Worm (Caenorhabditis elegans) whole organism, midembryonic: Measurements from ENCODE around the gene F37C4.5.

Source experiments
- T22C8.4 ChIP-seq: fragments of 200-800 bp; sonication (Bioruptor generic); IDR thresholded peaks from 2 replicates; pipeline ENCODE4 v1.3.6; 2022; ENCODE audit warnings: missing genetic modification characterization, missing compliant biosample characterization
- cog-1 ChIP-seq: sonication (generic microtip); optimal IDR thresholded peaks from 2 replicates; lab custom pipeline; 2016; ENCODE audit warnings: missing genetic modification characterization, missing compliant biosample characterization
- flt-1 ChIP-seq: fragments of 200-800 bp; sonication (Bioruptor generic); IDR thresholded peaks from 2 replicates; pipeline ENCODE4 v1.3.6; 2022; ENCODE audit warnings: missing genetic modification characterization, missing compliant biosample characterization
- klf-2 ChIP-seq: fragments of 200-800 bp; sonication (Bioruptor generic); conservative IDR thresholded peaks from 2 replicates; pipeline ENCODE4 v1.3.6; 2022; ENCODE audit warnings: missing genetic modification reagents, missing genetic modification characterization, missing compliant biosample characterization
- med-1 ChIP-seq: sonication (generic microtip); optimal IDR thresholded peaks from 2 replicates; lab custom pipeline; 2017; ENCODE audit warnings: missing genetic modification characterization, mild to moderate bottlenecking, missing compliant biosample characterization, antibody characterized with exemption, missing genetic modification reagents; ENCODE audit not compliant: insufficient read depth
- ref-1 ChIP-seq: fragments of 200-800 bp; sonication (Bioruptor generic); conservative IDR thresholded peaks from 2 replicates; pipeline ENCODE4 v1.3.6; 2022; ENCODE audit warnings: missing genetic modification reagents, missing genetic modification characterization, missing compliant biosample characterization
- tab-1 ChIP-seq: fragments of 200-800 bp; sonication (Bioruptor generic); IDR thresholded peaks from 2 replicates; pipeline ENCODE4 v1.3.6; 2022; ENCODE audit warnings: missing genetic modification characterization, missing compliant biosample characterization
- ztf-23 ChIP-seq: fragments of 200-800 bp; sonication (Bioruptor generic); IDR thresholded peaks from 2 replicates; pipeline ENCODE4 v1.3.6; 2022; ENCODE audit warnings: missing genetic modification reagents, missing genetic modification characterization, missing compliant biosample characterization
- ztf-29 ChIP-seq: fragments of 200-800 bp; sonication (Bioruptor generic); IDR thresholded peaks from 2 replicates; pipeline ENCODE4 v1.3.6; 2022; ENCODE audit warnings: missing genetic modification reagents, missing genetic modification characterization, missing compliant biosample characterization

Gene F37C4.5

DNA sequence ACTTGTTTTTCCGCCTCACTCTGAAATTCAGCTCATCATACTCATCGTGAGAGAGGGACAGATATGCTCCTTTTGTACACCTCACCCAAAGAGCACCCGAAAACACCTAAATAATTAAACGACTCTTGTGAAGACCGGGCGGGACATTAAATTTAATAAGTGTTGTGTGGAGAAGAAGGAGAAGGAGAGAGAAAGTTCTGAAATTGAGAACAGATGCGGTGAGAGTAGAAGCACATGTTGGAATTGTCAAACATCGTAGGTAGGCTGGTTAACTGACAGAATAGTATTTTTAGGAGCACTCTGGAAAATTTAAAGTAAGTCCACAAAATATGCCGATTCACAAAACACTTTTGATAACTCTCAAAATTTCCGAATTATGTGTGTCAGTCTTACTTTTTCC is 20.0 kb downstream of the F37C4.5 start:
- no peak for TF ChIP-seq ztf-29 (GFP tag; lab: Robert Waterston, UW)
- no peak for TF ChIP-seq tab-1 (GFP tag; lab: Robert Waterston, UW)
- TF ChIP-seq cog-1 = no peak
- no peak for TF ChIP-seq klf-2 (GFP tag; lab: Robert Waterston, UW)
- TF ChIP-seq ref-1 = no peak
- no peak for TF ChIP-seq flt-1 (GFP tag; lab: Robert Waterston, UW)

ce11 chrIV:3848985-3849384 is 24.6 kb downstream of the F37C4.5 start:
- no peak for TF ChIP-seq tab-1 (GFP tag; lab: Robert Waterston, UW)
- no peak for TF ChIP-seq flt-1 (GFP tag; lab: Robert Waterston, UW)
- no peak for TF ChIP-seq ztf-23
- TF ChIP-seq med-1 = no peak
- no peak for TF ChIP-seq cog-1
- no peak for TF ChIP-seq klf-2 (GFP tag; lab: Robert Waterston, UW)
- TF ChIP-seq ref-1 = no peak
- TF ChIP-seq T22C8.4 (GFP tag; lab: Robert Waterston, UW) = no peak
- TF ChIP-seq ztf-29 (GFP tag; lab: Robert Waterston, UW) = no peak

DNA sequence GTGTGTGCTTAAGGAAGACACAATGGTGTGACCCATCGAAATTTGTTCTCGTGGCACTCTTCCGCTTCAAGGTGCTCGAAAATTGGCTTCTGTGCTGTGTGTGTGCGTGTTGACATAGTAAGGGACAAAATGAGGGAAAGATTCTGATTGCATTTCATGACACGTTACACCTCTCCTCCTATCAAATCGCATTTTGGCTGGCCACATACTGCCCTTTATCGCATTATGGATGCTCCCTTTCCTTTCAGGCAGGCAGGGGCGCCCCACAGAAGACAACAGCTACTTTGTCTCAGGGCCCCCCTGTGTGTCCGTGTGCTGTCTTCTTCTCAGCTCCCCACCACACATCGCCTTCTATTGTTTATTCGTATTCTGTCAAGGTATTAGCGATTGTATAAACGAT is 26.1 kb downstream of the F37C4.5 start:
- TF ChIP-seq flt-1 (GFP tag; lab: Robert Waterston, UW) = no peak
- TF ChIP-seq T22C8.4 (GFP tag; lab: Robert Waterston, UW) = no peak
- TF ChIP-seq ztf-23 = no peak
- TF ChIP-seq ztf-29 (GFP tag; lab: Robert Waterston, UW) = no peak
- no peak for TF ChIP-seq klf-2 (GFP tag; lab: Robert Waterston, UW)
- no peak for TF ChIP-seq ref-1
- TF ChIP-seq med-1 = no peak

DNA sequence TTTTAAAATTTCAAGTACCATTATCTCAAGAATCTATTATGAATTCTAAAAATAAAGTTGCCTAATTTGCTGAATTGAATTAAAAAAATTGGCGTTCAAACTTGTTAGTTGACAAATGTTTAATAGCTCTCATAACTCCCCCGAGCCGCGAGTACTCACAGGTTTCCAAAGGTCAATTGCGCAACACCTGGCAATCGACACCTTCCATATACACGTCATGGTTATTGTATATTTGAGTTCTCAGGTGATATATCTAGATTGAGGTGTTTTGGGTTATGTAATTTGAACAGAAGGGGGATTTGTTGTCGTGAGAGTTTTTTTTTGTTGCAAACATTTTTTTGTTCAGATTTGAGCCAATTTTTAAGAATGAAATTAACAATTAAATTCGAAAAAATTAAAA is 29.0 kb downstream of the F37C4.5 start:
- TF ChIP-seq flt-1 (GFP tag; lab: Robert Waterston, UW) (no peak), med-1 (no peak), T22C8.4 (GFP tag; lab: Robert Waterston, UW) (no peak), tab-1 (GFP tag; lab: Robert Waterston, UW) (no peak), ref-1 (no peak), ztf-29 (GFP tag; lab: Robert Waterston, UW) (no peak), klf-2 (GFP tag; lab: Robert Waterston, UW) (no peak), cog-1 (no peak), ztf-23 (no peak)

DNA sequence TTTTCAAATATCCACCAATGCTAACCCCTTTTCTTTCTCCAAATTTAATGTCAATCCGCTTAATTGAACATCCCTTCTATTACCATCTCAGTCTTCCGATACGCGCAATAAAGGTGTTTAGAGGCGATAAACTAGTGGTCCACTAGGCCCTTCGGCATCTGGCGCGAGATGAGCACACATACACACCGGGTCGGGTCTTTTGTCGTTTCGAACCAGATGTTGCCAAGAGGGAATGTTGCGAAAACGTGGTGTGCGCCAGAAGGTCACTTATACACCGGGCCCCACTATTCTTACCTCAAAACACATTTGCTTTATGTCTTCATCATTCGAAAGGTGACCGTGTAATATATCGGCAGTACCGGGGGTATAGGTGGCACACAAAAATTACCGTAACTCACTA is 29.6 kb downstream of the F37C4.5 start:
- TF ChIP-seq T22C8.4 (GFP tag; lab: Robert Waterston, UW) (peak; percentile 23; the same call in 1 of the 2 replicates), cog-1 (no peak)

ce11 chrIV:3843019-3843527 is 30.5 kb downstream of the F37C4.5 start:
- TF ChIP-seq ztf-23 (no peak), ztf-29 (GFP tag; lab: Robert Waterston, UW) (no peak)

DNA sequence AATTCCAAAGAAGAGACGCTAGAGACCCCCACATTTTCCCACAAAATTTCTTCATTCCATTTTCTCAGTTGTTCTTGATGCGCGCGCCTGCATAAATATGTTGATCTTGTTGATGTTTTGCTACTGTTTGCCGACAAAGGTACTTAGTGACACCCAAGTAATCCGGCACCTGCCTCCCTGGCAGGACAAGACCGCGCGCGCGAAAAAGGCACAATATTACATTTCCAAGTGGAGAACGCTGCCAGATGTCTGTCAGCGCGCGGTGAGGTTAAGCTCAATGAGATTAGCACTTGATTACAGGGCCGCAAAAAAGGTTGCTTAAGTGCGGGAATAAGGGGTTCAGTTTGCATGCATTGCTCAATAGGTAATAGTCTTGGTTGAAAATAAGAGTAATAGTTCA is 32.0 kb downstream of the F37C4.5 start:
- no peak for TF ChIP-seq med-1
- no peak for TF ChIP-seq ztf-29 (GFP tag; lab: Robert Waterston, UW)
- no peak for TF ChIP-seq cog-1
- TF ChIP-seq klf-2 (GFP tag; lab: Robert Waterston, UW) = no peak
- TF ChIP-seq flt-1 (GFP tag; lab: Robert Waterston, UW) = no peak
- TF ChIP-seq T22C8.4 (GFP tag; lab: Robert Waterston, UW) = no peak
- TF ChIP-seq tab-1 (GFP tag; lab: Robert Waterston, UW) = no peak
- TF ChIP-seq ref-1 = no peak
- no peak for TF ChIP-seq ztf-23

ce11 chrIV:3840480-3840879 is 33.1 kb downstream of the F37C4.5 start:
- TF ChIP-seq cog-1 (no peak), ztf-29 (GFP tag; lab: Robert Waterston, UW) (no peak), T22C8.4 (GFP tag; lab: Robert Waterston, UW) (no peak), ztf-23 (no peak), tab-1 (GFP tag; lab: Robert Waterston, UW) (no peak), med-1 (no peak), klf-2 (GFP tag; lab: Robert Waterston, UW) (no peak), ref-1 (no peak), flt-1 (GFP tag; lab: Robert Waterston, UW) (no peak)

ce11 chrIV:3839420-3839819 is 34.2 kb downstream of the F37C4.5 start, which contains the start of gene F28F9.2:
Gene F28F9.2, plus strand, starts transcription at chrIV:3839720.
- TF ChIP-seq ref-1 (no peak), cog-1 (no peak)

DNA sequence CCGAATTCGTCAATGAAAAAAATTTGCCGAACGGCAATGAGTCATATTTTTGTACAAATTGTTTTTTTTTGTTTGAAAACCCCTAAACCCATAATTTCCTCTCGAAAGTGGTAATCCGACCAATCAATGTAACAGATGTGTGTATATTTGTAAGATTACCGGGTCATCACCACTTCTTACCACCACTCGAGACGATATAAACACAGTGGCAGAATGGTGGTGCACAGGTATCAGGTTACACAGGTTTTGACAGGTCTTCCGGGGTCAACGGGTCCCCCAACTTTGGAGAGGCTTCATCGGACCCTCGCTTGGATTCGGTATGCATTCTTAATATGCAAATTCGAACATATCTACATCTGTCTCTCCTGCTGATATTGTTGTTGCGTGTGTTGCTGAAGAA is 34.9 kb downstream of the F37C4.5 start:
- TF ChIP-seq tab-1 (GFP tag; lab: Robert Waterston, UW) (no peak), ztf-29 (GFP tag; lab: Robert Waterston, UW) (no peak), flt-1 (GFP tag; lab: Robert Waterston, UW) (no peak), T22C8.4 (GFP tag; lab: Robert Waterston, UW) (no peak), cog-1 (no peak), ref-1 (no peak), klf-2 (GFP tag; lab: Robert Waterston, UW) (no peak), ztf-23 (no peak), med-1 (no peak)

ce11 chrIV:3835065-3835464 is 38.5 kb downstream of the F37C4.5 start, which contains the start of gene cal-3:
Gene cal-3, minus strand, starts transcription at chrIV:3835165.
- no peak for TF ChIP-seq ztf-29 (GFP tag; lab: Robert Waterston, UW)
- TF ChIP-seq ztf-23 = no peak
- TF ChIP-seq T22C8.4 (GFP tag; lab: Robert Waterston, UW) = no peak
- no peak for TF ChIP-seq klf-2 (GFP tag; lab: Robert Waterston, UW)
- TF ChIP-seq flt-1 (GFP tag; lab: Robert Waterston, UW) = no peak
- no peak for TF ChIP-seq tab-1 (GFP tag; lab: Robert Waterston, UW)
- TF ChIP-seq ref-1 = no peak
- no peak for TF ChIP-seq cog-1
- TF ChIP-seq med-1 = no peak
